Worm (Caenorhabditis elegans): ENCODE measurements around the gene K02E2.11.

The K02E2.11 gene

DNA sequence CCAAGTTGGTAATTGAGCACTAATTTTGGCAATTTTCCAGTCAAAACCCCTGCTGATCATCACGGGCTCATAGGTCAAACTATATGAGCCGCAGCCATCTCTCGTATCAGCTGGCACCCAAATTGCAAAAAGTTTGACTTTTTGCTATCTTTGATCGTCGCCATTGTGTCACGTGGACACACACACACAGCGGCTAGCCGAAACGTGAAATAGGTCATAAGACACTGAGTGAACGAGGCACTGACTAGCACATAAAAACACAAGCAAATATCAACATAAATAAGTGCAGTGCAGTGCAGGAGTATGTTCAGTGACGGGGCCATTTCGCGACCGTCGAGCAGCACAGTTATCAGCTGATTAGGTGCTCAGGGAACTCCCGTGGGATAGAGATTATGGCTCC, 35.7 kb downstream of the K02E2.11 start (continued):
- no peak for TF ChIP-seq lir-3 (tag; optimal IDR thresholded peaks at IDR 0.05; ENCODE audit: poor library complexity)
- TF ChIP-seq nhr-76 (tag; optimal IDR thresholded peaks at IDR 0.05), result no peak
- no peak for TF ChIP-seq ceh-8 (GFP tag; optimal IDR thresholded peaks at IDR 0.05)
- no peak for TF ChIP-seq elt-3 (tag; optimal IDR thresholded peaks at IDR 0.05)
- peak; percentile 63 for TF ChIP-seq nhr-90 (tag; optimal IDR thresholded peaks at IDR 0.05; ENCODE audit: poor library complexity)
- peak; percentile 37 for TF ChIP-seq skn-1 (tag; optimal IDR thresholded peaks at IDR 0.05)
- TF ChIP-seq sox-4 (tag; optimal IDR thresholded peaks at IDR 0.05), result peak; percentile 4
- TF ChIP-seq elt-2 (tag; optimal IDR thresholded peaks at IDR 0.05), result peak; percentile 93
- TF ChIP-seq aly-2 (tag; optimal IDR thresholded peaks at IDR 0.05), result no peak
- TF ChIP-seq isw-1 (GFP tag; IDR thresholded peaks at IDR 0.05), result no peak
- no peak for TF ChIP-seq nhr-237 (tag; optimal IDR thresholded peaks at IDR 0.05)

DNA sequence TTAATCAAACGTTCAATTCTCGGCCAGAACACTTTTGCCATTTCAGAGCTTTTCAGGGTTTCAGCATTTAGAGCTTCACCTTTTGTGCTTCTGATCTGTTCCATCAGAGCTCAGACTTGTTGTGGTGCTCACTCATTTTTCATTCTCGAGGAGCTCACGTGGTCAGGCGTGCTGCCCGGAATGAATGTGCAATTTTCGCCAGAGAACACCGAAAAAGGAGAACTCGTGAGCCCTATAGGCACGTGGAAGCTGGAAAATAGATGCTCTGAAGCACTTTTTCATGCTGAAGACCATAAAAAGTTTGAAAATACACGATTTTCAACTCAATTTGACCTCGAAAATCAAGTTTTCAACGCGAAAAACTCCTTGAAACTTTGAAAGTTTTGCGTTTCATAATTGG, 36.5 kb downstream of the K02E2.11 start:
- TF ChIP-seq hpl-2 (GFP tag; optimal IDR thresholded peaks at IDR 0.05) (no peak), unc-86 (tag; optimal IDR thresholded peaks at IDR 0.05) (no peak), pax-3 (tag; optimal IDR thresholded peaks at IDR 0.05) (peak; percentile 44), fkh-8 (tag; optimal IDR thresholded peaks at IDR 0.05) (no peak), nhr-71 (tag; optimal IDR thresholded peaks at IDR 0.05) (peak; percentile 4), C04F5.9 (tag; optimal IDR thresholded peaks at IDR 0.05) (no peak), tlp-1 (tag; optimal IDR thresholded peaks at IDR 0.05) (no peak), C34B4.2 (tag; optimal IDR thresholded peaks at IDR 0.05) (no peak), nhr-85 (tag) (peak; percentile 48), hlh-17 (GFP tag; optimal IDR thresholded peaks at IDR 0.05; ENCODE audit: borderline replicate concordance) (no peak), zip-4 (GFP tag; optimal IDR thresholded peaks at IDR 0.05) (no peak), lin-14 (GFP tag; optimal IDR thresholded peaks at IDR 0.05) (peak; percentile 15), C16A3.4 (tag; optimal IDR thresholded peaks at IDR 0.05) (no peak), nhr-19 (GFP tag; conservative IDR thresholded peaks at IDR 0.05) (no peak), nhr-28 (tag; optimal IDR thresholded peaks at IDR 0.05) (no peak)

- TF ChIP-seq egl-13 (tag; optimal IDR thresholded peaks at IDR 0.05) (no peak), Y116A8C.19 (tag; optimal IDR thresholded peaks at IDR 0.05; ENCODE audit: borderline replicate concordance) (no peak), efl-1 (optimal IDR thresholded peaks at IDR 0.05) (peak in 1 of 2 experiments; percentile 5), efl-1 (GFP tag; optimal IDR thresholded peaks at IDR 0.05 in 1 of 2) (peak in 1 of 2 experiments; percentile 21), zip-4 (GFP tag; optimal IDR thresholded peaks at IDR 0.05) (no peak), C04F5.9 (tag; optimal IDR thresholded peaks at IDR 0.05) (no peak), nhr-90 (tag; optimal IDR thresholded peaks at IDR 0.05; ENCODE audit: poor library complexity) (no peak), snpc-4 (tag; optimal IDR thresholded peaks at IDR 0.05) (no peak), grh-1 (GFP tag; IDR thresholded peaks at IDR 0.05) (peak; percentile 65), nhr-237 (tag; optimal IDR thresholded peaks at IDR 0.05) (no peak), rnt-1 (tag; optimal IDR thresholded peaks at IDR 0.05) (no peak), sptf-1 (tag; optimal IDR thresholded peaks at IDR 0.05) (no peak), pax-3 (tag; optimal IDR thresholded peaks at IDR 0.05) (no peak), unc-62 (GFP tag; optimal IDR thresholded peaks at IDR 0.05) (no peak), F16B12.6 (tag; optimal IDR thresholded peaks at IDR 0.05) (no peak), C34B4.2 (tag; optimal IDR thresholded peaks at IDR 0.05) (no peak), aha-1 (tag; optimal IDR thresholded peaks at IDR 0.05) (no peak), nhr-71 (tag; optimal IDR thresholded peaks at IDR 0.05) (peak; percentile 8), ceh-82 (tag; optimal IDR thresholded peaks at IDR 0.05) (peak in 1 of 3 experiments; percentile 4), isw-1 (GFP tag; IDR thresholded peaks at IDR 0.05) (no peak), ceh-63 (GFP tag; optimal IDR thresholded peaks at IDR 0.05) (no peak), unc-98 (GFP tag; IDR thresholded peaks at IDR 0.05) (no peak), lin-13 (GFP tag; optimal IDR thresholded peaks at IDR 0.05) (no peak), xbp-1 (tag; optimal IDR thresholded peaks at IDR 0.05) (no peak), ces-1 (GFP tag; optimal IDR thresholded peaks at IDR 0.05) (no peak), fkh-10 (GFP tag; optimal IDR thresholded peaks at IDR 0.05) (no peak), aly-2 (tag; optimal IDR thresholded peaks at IDR 0.05) (no peak), nhr-76 (tag; optimal IDR thresholded peaks at IDR 0.05) (no peak), ets-5 (GFP tag; IDR thresholded peaks at IDR 0.05) (no peak), ceh-90 (tag; optimal IDR thresholded peaks at IDR 0.05) (no peak), blmp-1 (tag; optimal IDR thresholded peaks at IDR 0.05) (peak; percentile 75), sox-4 (tag; optimal IDR thresholded peaks at IDR 0.05) (no peak), elt-2 (tag; optimal IDR thresholded peaks at IDR 0.05) (no peak), lsy-2 (tag; optimal IDR thresholded peaks at IDR 0.05) (no peak), fkh-8 (tag; optimal IDR thresholded peaks at IDR 0.05) (no peak)
Observed at ce11 chrV:20422738-20423137, 39.6 kb downstream of the K02E2.11 start.
